Fruit fly (Drosophila melanogaster) whole organism, embryonic: ENCODE measurements around the gene CG42814.

Source experiments
- C15 ChIP-seq: fragments of 200-800 bp; sonication (Bioruptor generic); IDR thresholded peaks from 3 replicates; pipeline ENCODE4 v1.3.6; 2022; ENCODE audit warnings: missing biosample characterization, missing genetic modification characterization
- CG15479 ChIP-seq: fragments of 200-800 bp; sonication (Bioruptor generic); optimal IDR thresholded peaks from 3 replicates; lab custom pipeline; 2019; ENCODE audit warnings: missing biosample characterization, mild to moderate bottlenecking, missing genetic modification characterization, moderate library complexity
- CG15601 ChIP-seq: fragments of 200-800 bp; sonication (Bioruptor generic); optimal IDR thresholded peaks from 3 replicates; lab custom pipeline; 2019; ENCODE audit warnings: missing biosample characterization, mild to moderate bottlenecking, missing genetic modification characterization, moderate library complexity
- CG9437 ChIP-seq: fragments of 200-800 bp; sonication (Bioruptor generic); optimal IDR thresholded peaks from 2 replicates; lab custom pipeline; 2018; ENCODE audit warnings: missing biosample characterization, mild to moderate bottlenecking, missing genetic modification characterization
- D ChIP-seq, 2 experiments: fragments of 200-800 bp in 1 of 2; fragments of >200 bp in 1 of 2; sonication (Bioruptor generic) in 1 of 2; optimal IDR thresholded peaks; 2 replicates in 1 of 2; 3 replicates in 1 of 2; lab custom pipeline; 2017; ENCODE audit warnings: mild to moderate bottlenecking in 1 of 2, missing biosample characterization in 1 of 2, missing genetic modification characterization in 1 of 2, missing genetic modification reagents in 1 of 2
- HLHmδ ChIP-seq: fragments of 200-800 bp; sonication (Bioruptor generic); optimal IDR thresholded peaks from 2 replicates; lab custom pipeline; 2018; ENCODE audit warnings: missing biosample characterization, mild to moderate bottlenecking, missing genetic modification characterization, moderate library complexity
- dm ChIP-seq: fragments of 200-800 bp; sonication (Bioruptor generic); optimal IDR thresholded peaks from 3 replicates; lab custom pipeline; 2016; ENCODE audit warnings: missing biosample characterization, missing genetic modification characterization
- eyg ChIP-seq: fragments of 200-800 bp; sonication (Bioruptor generic); optimal IDR thresholded peaks from 3 replicates; lab custom pipeline; 2016; ENCODE audit warnings: missing biosample characterization, missing genetic modification characterization
- jumu ChIP-seq: fragments of 200-800 bp; sonication (Bioruptor generic); optimal IDR thresholded peaks from 3 replicates; lab custom pipeline; 2016; ENCODE audit warnings: missing biosample characterization, missing genetic modification characterization

- TF ChIP-seq eyg (GFP tag; lab: Kevin White, UChicago), result no peak
- TF ChIP-seq jumu (GFP tag; lab: Kevin White, UChicago), result no peak
- no peak for TF ChIP-seq C15
- TF ChIP-seq CG9437 (GFP tag; lab: Kevin White, UChicago), result no peak
- no peak for TF ChIP-seq D (optimal IDR thresholded peaks at IDR 0.05; lab: Kevin White, UChicago)
- TF ChIP-seq D (GFP tag; optimal IDR thresholded peaks at IDR 0.05; lab: Kevin White, UChicago), result no peak
- no peak for TF ChIP-seq CG15601 (tag; lab: Kevin White, UChicago)
- no peak for TF ChIP-seq CG15479 (GFP tag; lab: Kevin White, UChicago)
- TF ChIP-seq dm (GFP tag; lab: Kevin White, UChicago), result no peak
- TF ChIP-seq HLHmδ, result no peak
Measured at dm6 chr3R:27194106-27194505, 35.2 kb downstream of the CG42814 start, which contains the start of gene Ser.
